Worm (Caenorhabditis elegans) whole organism, L4 larva: ENCODE data around the gene catp-4.
A peak's percentile ranks its signal among the peaks of the same experiment; 100 is the strongest.

Source experiments
- D1046.2 ChIP-seq: fragments of 200-800 bp; sonication (Bioruptor generic); IDR thresholded peaks from 2 replicates; pipeline ENCODE4 v1.3.6; 2022; ENCODE audit warnings: missing genetic modification characterization, missing compliant biosample characterization
- F10B5.3 ChIP-seq: sonication (generic microtip); optimal IDR thresholded peaks from 2 replicates; lab custom pipeline; 2016; ENCODE audit warnings: mild to moderate bottlenecking, missing genetic modification characterization, missing compliant biosample characterization
- F37D6.2 ChIP-seq: sonication (generic microtip); optimal IDR thresholded peaks from 2 replicates; lab custom pipeline; 2016; ENCODE audit warnings: mild to moderate bottlenecking, missing genetic modification characterization, missing compliant biosample characterization
- R02D3.7 ChIP-seq: fragments of 150-350 bp; sonication (generic microtip); optimal IDR thresholded peaks from 3 replicates; lab custom pipeline; 2014; ENCODE audit warnings: missing biosample characterization, missing genetic modification characterization
- T20F7.1 ChIP-seq: fragments of 200-800 bp; sonication (Bioruptor generic); optimal IDR thresholded peaks from 2 replicates; lab custom pipeline; 2018; ENCODE audit warnings: mild to moderate bottlenecking, missing genetic modification characterization, missing compliant biosample characterization
- Y105C5A.15 ChIP-seq: fragments of 200-800 bp; sonication (Bioruptor generic); IDR thresholded peaks from 2 replicates; pipeline ENCODE4 v1.3.6; 2022; ENCODE audit warnings: missing genetic modification characterization, missing compliant biosample characterization
- Y75B8A.6 ChIP-seq: fragments of 200-800 bp; sonication (Bioruptor generic); IDR thresholded peaks from 2 replicates; pipeline ENCODE4 v1.3.6; 2022; ENCODE audit warnings: missing genetic modification reagents, missing genetic modification characterization, missing compliant biosample characterization
- aha-1 ChIP-seq: fragments of 150-350 bp; peaks from one replicate; lab custom pipeline; 2014; ENCODE audit warnings: missing biosample characterization, missing genetic modification characterization
- ama-1 ChIP-seq: fragments of 150-350 bp; optimal IDR thresholded peaks from 2 replicates; lab custom pipeline; 2014; ENCODE audit warnings: inconsistent platforms, mixed read lengths
- arid-1 ChIP-seq: fragments of 200-800 bp; sonication (Bioruptor generic); conservative IDR thresholded peaks from 2 replicates; pipeline ENCODE4 v1.3.6; 2022; ENCODE audit warnings: missing genetic modification reagents, missing genetic modification characterization, missing compliant biosample characterization
- ceh-44 ChIP-seq: fragments of 200-800 bp; sonication (Bioruptor generic); IDR thresholded peaks from 2 replicates; pipeline ENCODE4 v1.3.6; 2022; ENCODE audit warnings: missing genetic modification reagents, missing genetic modification characterization, missing compliant biosample characterization
- ces-1 ChIP-seq: fragments of 150-350 bp; sonication (generic microtip); optimal IDR thresholded peaks from 4 replicates; lab custom pipeline; 2014; ENCODE audit warnings: missing biosample characterization, missing genetic modification reagents, missing genetic modification characterization
- cey-2 ChIP-seq: sonication (generic microtip); optimal IDR thresholded peaks from 3 replicates; lab custom pipeline; 2017; ENCODE audit warnings: missing genetic modification characterization, mild to moderate bottlenecking, missing compliant biosample characterization, antibody characterized with exemption, borderline replicate concordance; ENCODE audit not compliant: insufficient read depth
- ctbp-1 ChIP-seq: fragments of 200-800 bp; sonication (Bioruptor generic); IDR thresholded peaks from 2 replicates; pipeline ENCODE4 v1.3.6; 2022; ENCODE audit warnings: missing genetic modification reagents, missing genetic modification characterization, missing compliant biosample characterization
- daf-16 ChIP-seq, 3 experiments: sonication (generic microtip); optimal IDR thresholded peaks; 2 replicates each; lab custom pipeline; 2016 to 2017; ENCODE audit warnings: missing genetic modification characterization in 3 of 3, missing genetic modification reagents in 3 of 3, mild to moderate bottlenecking in 2 of 3, missing compliant biosample characterization in 2 of 3, missing biosample characterization in 1 of 3, moderate library complexity in 1 of 3
- daf-8 ChIP-seq: fragments of 200-800 bp; sonication (Bioruptor generic); IDR thresholded peaks from 2 replicates; pipeline ENCODE4 v1.3.6; 2022; ENCODE audit warnings: missing genetic modification characterization, missing compliant biosample characterization
- dpl-1 ChIP-seq: fragments of 150-350 bp; optimal IDR thresholded peaks from 2 replicates; lab custom pipeline; 2014; ENCODE audit warnings: missing biosample characterization, missing genetic modification reagents, missing genetic modification characterization
- egl-43 ChIP-seq: fragments of 200-800 bp; sonication (Bioruptor generic); IDR thresholded peaks from 2 replicates; pipeline ENCODE4 v1.3.6; 2022; ENCODE audit warnings: missing genetic modification reagents, missing genetic modification characterization, missing compliant biosample characterization
- gei-8 ChIP-seq: fragments of 200-800 bp; sonication (Bioruptor generic); optimal IDR thresholded peaks from 2 replicates; lab custom pipeline; 2018; ENCODE audit warnings: mild to moderate bottlenecking, missing genetic modification characterization, missing compliant biosample characterization
- hlh-11 ChIP-seq: fragments of 200-800 bp; sonication (Bioruptor generic); optimal IDR thresholded peaks from 2 replicates; lab custom pipeline; 2018; ENCODE audit warnings: mild to moderate bottlenecking, missing genetic modification characterization, missing compliant biosample characterization
- jun-1 ChIP-seq: fragments of 150-350 bp; optimal IDR thresholded peaks from 2 replicates; lab custom pipeline; 2014; ENCODE audit warnings: missing biosample characterization, missing genetic modification reagents, missing genetic modification characterization
- lim-7 ChIP-seq: fragments of 200-800 bp; sonication (Bioruptor generic); IDR thresholded peaks from 2 replicates; pipeline ENCODE4 v1.3.6; 2022; ENCODE audit warnings: missing genetic modification characterization, missing compliant biosample characterization
- lin-15B ChIP-seq: fragments of 150-350 bp; sonication (generic microtip); optimal IDR thresholded peaks from 3 replicates; lab custom pipeline; 2014; ENCODE audit warnings: missing biosample characterization, missing genetic modification characterization
- lin-29 ChIP-seq: fragments of 200-800 bp; sonication (Bioruptor generic); IDR thresholded peaks from 2 replicates; pipeline ENCODE4 v1.3.6; 2022; ENCODE audit warnings: missing genetic modification reagents, missing genetic modification characterization, missing compliant biosample characterization
- lir-3 ChIP-seq: sonication (generic microtip); optimal IDR thresholded peaks from 2 replicates; lab custom pipeline; 2016; ENCODE audit warnings: mild to moderate bottlenecking, missing genetic modification characterization, missing compliant biosample characterization
- lsy-2 ChIP-seq, 2 experiments: fragments of 150-350 bp in 1 of 2; sonication (generic microtip) in 1 of 2; optimal IDR thresholded peaks; 2 replicates each; lab custom pipeline; 2014 to 2017; ENCODE audit warnings: missing biosample characterization in 2 of 2, missing genetic modification characterization in 2 of 2
- madf-5 ChIP-seq, 2 experiments: fragments of 200-800 bp; sonication (Bioruptor generic); IDR thresholded peaks; 2 replicates each; pipeline ENCODE4 v1.3.6; 2022; ENCODE audit warnings: missing compliant biosample characterization in 2 of 2, missing genetic modification characterization in 2 of 2
- mep-1 ChIP-seq: fragments of 150-350 bp; sonication (generic microtip); optimal IDR thresholded peaks from 3 replicates; lab custom pipeline; 2014; ENCODE audit warnings: missing biosample characterization, missing genetic modification characterization
- mes-2 ChIP-seq: sonication (generic microtip); optimal IDR thresholded peaks from 2 replicates; lab custom pipeline; 2016; ENCODE audit warnings: missing genotype, mild to moderate bottlenecking, missing genetic modification characterization, missing compliant biosample characterization; ENCODE audit not compliant: poor library complexity, severe bottlenecking
- mxl-3 ChIP-seq: fragments of 200-800 bp; sonication (Bioruptor generic); optimal IDR thresholded peaks from 2 replicates; lab custom pipeline; 2018; ENCODE audit warnings: mild to moderate bottlenecking, missing genetic modification characterization, missing compliant biosample characterization
- nhr-111 ChIP-seq: fragments of 200-800 bp; sonication (Bioruptor generic); optimal IDR thresholded peaks from 2 replicates; lab custom pipeline; 2018; ENCODE audit warnings: mild to moderate bottlenecking, missing genetic modification characterization, missing compliant biosample characterization
- nhr-237 ChIP-seq: sonication (generic microtip); optimal IDR thresholded peaks from 2 replicates; lab custom pipeline; 2017; ENCODE audit warnings: missing biosample characterization, missing genetic modification characterization
- nhr-25 ChIP-seq: sonication (generic microtip); optimal IDR thresholded peaks from 2 replicates; lab custom pipeline; 2017; ENCODE audit warnings: missing genetic modification characterization, mild to moderate bottlenecking, missing compliant biosample characterization, antibody characterized with exemption, moderate library complexity, borderline replicate concordance; ENCODE audit not compliant: insufficient read depth
- nhr-28 ChIP-seq: fragments of 150-350 bp; optimal IDR thresholded peaks from 2 replicates; lab custom pipeline; 2014; ENCODE audit warnings: missing biosample characterization, missing genetic modification characterization
- nhr-76 ChIP-seq: fragments of 150-350 bp; optimal IDR thresholded peaks from 2 replicates; lab custom pipeline; 2014; ENCODE audit warnings: missing biosample characterization, missing genetic modification characterization
- php-3 ChIP-seq: fragments of 200-800 bp; sonication (Bioruptor generic); IDR thresholded peaks from 2 replicates; pipeline ENCODE4 v1.3.6; 2022; ENCODE audit warnings: missing genetic modification reagents, missing genetic modification characterization, missing compliant biosample characterization
- rbr-2 ChIP-seq: sonication (generic microtip); optimal IDR thresholded peaks from 2 replicates; lab custom pipeline; 2016; ENCODE audit warnings: missing genotype, missing genetic modification characterization, missing compliant biosample characterization
- sdz-12 ChIP-seq: fragments of 200-800 bp; sonication (Bioruptor generic); optimal IDR thresholded peaks from 2 replicates; lab custom pipeline; 2018; ENCODE audit warnings: mild to moderate bottlenecking, missing genetic modification characterization, missing compliant biosample characterization
- snpc-4 ChIP-seq: fragments of 150-350 bp; optimal IDR thresholded peaks from 2 replicates; lab custom pipeline; 2014; ENCODE audit warnings: missing biosample characterization, missing genetic modification characterization
- spr-1 ChIP-seq: sonication (generic microtip); optimal IDR thresholded peaks from 2 replicates; lab custom pipeline; 2016; ENCODE audit warnings: mild to moderate bottlenecking, missing genetic modification characterization, missing compliant biosample characterization
- spr-3 ChIP-seq: fragments of 200-800 bp; sonication (Bioruptor generic); optimal IDR thresholded peaks from 2 replicates; lab custom pipeline; 2018; ENCODE audit warnings: mild to moderate bottlenecking, missing genetic modification characterization, missing compliant biosample characterization
- zfp-3 ChIP-seq: fragments of 200-800 bp; sonication (Bioruptor generic); conservative IDR thresholded peaks from 2 replicates; pipeline ENCODE4 v1.3.6; 2022; ENCODE audit warnings: missing genetic modification reagents, missing genetic modification characterization, missing compliant biosample characterization
- zip-11 ChIP-seq: fragments of 200-800 bp; sonication (Bioruptor generic); IDR thresholded peaks from 2 replicates; pipeline ENCODE4 v1.3.6; 2022; ENCODE audit warnings: missing genetic modification characterization, missing compliant biosample characterization
- ztf-7 ChIP-seq: fragments of 150-350 bp; optimal IDR thresholded peaks from 2 replicates; lab custom pipeline; 2014; ENCODE audit warnings: missing biosample characterization, missing genetic modification characterization

catp-4 gene

DNA sequence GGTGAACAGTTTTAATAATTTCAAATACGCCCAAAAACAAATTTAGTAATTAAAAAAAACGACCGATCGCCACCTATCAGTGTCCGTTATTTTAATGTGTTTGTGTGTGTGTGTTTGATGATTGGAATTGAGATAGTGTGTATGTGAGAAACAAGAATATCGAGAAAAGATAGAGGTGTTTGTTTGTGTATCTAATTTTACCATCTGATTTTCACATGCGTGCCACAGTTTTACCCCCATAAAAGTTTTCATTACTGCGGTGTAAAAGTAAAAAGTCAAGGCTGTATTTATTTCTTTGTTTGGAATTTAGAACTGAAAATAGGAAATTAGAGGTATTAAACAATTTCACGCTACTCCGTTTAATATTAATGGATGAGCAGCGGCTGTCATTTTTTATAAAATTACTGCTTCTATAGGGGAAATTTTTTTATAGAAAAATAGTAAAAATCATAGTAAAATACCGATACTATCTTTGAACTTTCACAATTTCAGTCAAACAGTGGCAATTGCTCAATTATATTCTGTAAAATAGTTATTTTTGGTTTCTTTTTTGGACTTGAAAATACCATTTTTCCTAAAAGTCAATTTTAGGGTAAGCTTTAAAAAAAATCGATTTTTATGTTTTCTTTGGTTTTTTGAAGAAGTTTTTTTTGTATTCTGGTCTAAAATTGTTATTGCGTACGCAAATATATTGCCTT, 6.7 kb downstream of the catp-4 start (continued):
- TF ChIP-seq R02D3.7 (tag; lab: Kevin White, UChicago) (no peak), daf-16 (GFP tag; optimal IDR thresholded peaks at IDR 0.05; lab: Kevin White, UChicago) (no peak), daf-16 (tag; optimal IDR thresholded peaks at IDR 0.05; lab: Kevin White, UChicago) (peak; percentile 71), nhr-28 (tag; lab: Kevin White, UChicago) (peak; percentile 85), lin-15B (no peak), Y105C5A.15 (GFP tag; lab: Robert Waterston, UW) (no peak), mep-1 (peak; percentile 14), mxl-3 (GFP tag; lab: Kevin White, UChicago) (peak; percentile 28), spr-3 (no peak)

ce11 chrII:14600852-14601313, 7.5 kb downstream of the catp-4 start, which contains the start of gene tps-2:
Gene tps-2 (plus strand): TSS chrII:14600902.
- TF ChIP-seq nhr-25 = no peak
- TF ChIP-seq egl-43 = no peak
- TF ChIP-seq ceh-44 = no peak
- TF ChIP-seq lsy-2 (tag; optimal IDR thresholded peaks at IDR 0.05; lab: Kevin White, UChicago) = peak in 1 of 2 experiments; percentile 18
- no peak for TF ChIP-seq dpl-1 (GFP tag; lab: Kevin White, UChicago)
- peak; percentile 0 for TF ChIP-seq T20F7.1
- TF ChIP-seq mep-1 = peak; percentile 9
- peak; percentile 28 for TF ChIP-seq sdz-12 (GFP tag; lab: Kevin White, UChicago)
- peak; percentile 96 for TF ChIP-seq aha-1
- TF ChIP-seq ctbp-1 (GFP tag; lab: Robert Waterston, UW) = peak; percentile 29; the same call in 1 of the 2 replicates
- no peak for TF ChIP-seq daf-8
- TF ChIP-seq hlh-11 = no peak
- peak; percentile 5; the same call in 1 of the 2 replicates for TF ChIP-seq Y75B8A.6 (GFP tag; lab: Robert Waterston, UW)
- peak; percentile 12; the same call in 1 of the 2 replicates for TF ChIP-seq arid-1
- TF ChIP-seq Y105C5A.15 (GFP tag; lab: Robert Waterston, UW) = 0 out of 2 replicates have a peak, but pooled peaks have one; percentile 28

DNA sequence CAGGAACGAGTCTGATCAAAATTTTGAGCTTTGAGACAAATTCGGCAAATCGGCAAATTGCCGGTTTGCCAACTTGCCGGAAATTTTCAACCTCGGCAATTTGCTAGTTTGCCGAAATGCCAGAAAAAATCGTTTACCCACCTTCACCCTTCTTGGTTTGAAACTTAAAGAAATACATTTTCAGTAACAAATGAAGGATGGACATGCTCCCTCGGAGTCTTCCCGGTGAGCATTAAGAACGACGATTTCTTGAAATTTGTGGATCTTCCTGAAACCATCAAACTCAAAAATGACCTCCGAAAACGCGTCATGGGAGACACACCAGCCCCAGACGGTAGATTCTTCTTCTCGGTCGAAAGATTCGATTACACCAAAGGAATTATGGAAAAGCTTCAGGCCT, 9.4 kb downstream of the catp-4 start:
- TF ChIP-seq php-3 (0 out of 2 replicates have a peak, but pooled peaks have one; percentile 27), nhr-111 (GFP tag; lab: Kevin White, UChicago) (no peak), ztf-7 (tag; lab: Kevin White, UChicago) (no peak), rbr-2 (tag; lab: Kevin White, UChicago) (no peak), R02D3.7 (tag; lab: Kevin White, UChicago) (no peak), ama-1 (peak; percentile 34), nhr-25 (no peak), F37D6.2 (no peak), ces-1 (GFP tag; lab: Kevin White, UChicago) (no peak), madf-5 (GFP tag; IDR thresholded peaks at IDR 0.05; lab: Robert Waterston, UW) (no peak), aha-1 (peak; percentile 96)

DNA sequence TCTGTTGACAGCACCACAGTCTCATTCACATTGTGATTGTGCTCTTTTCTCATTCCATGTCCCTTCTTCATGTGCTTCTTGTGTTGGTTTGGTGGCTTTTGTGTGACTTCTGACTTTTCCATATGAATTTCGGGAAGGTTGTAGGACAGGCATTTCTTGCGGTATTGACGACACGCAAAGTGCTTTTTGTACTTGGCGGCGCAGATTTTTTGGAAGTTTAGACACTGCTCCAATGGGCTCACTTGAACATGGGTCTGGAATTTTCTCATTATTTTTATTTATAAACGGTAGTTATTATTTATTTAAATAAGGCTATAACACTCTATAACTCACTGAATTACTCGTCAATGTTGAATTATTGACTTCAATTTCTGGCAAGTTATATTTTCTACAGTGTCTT, 10.9 kb downstream of the catp-4 start:
- TF ChIP-seq daf-16 (GFP tag; optimal IDR thresholded peaks at IDR 0.05; lab: Kevin White, UChicago) = no peak
- peak; percentile 50 for TF ChIP-seq daf-16 (tag; optimal IDR thresholded peaks at IDR 0.05; lab: Kevin White, UChicago)
- no peak for TF ChIP-seq snpc-4 (tag; lab: Kevin White, UChicago)
- TF ChIP-seq zip-11 (GFP tag; lab: Robert Waterston, UW) = no peak
- no peak for TF ChIP-seq gei-8 (GFP tag; lab: Kevin White, UChicago)
- TF ChIP-seq mes-2 (tag; lab: Kevin White, UChicago) = no peak
- no peak for TF ChIP-seq cey-2
- TF ChIP-seq F10B5.3 (tag; lab: Kevin White, UChicago) = no peak
- no peak for TF ChIP-seq zfp-3 (GFP tag; lab: Robert Waterston, UW)
- no peak for TF ChIP-seq lir-3 (tag; lab: Kevin White, UChicago)
- 0 out of 2 replicates have a peak, but pooled peaks have one; percentile 39 for TF ChIP-seq Y75B8A.6 (GFP tag; lab: Robert Waterston, UW)
- no peak for TF ChIP-seq madf-5 (GFP tag; IDR thresholded peaks at IDR 0.05; lab: Robert Waterston, UW)
- TF ChIP-seq jun-1 (tag; lab: Kevin White, UChicago) = no peak
- TF ChIP-seq nhr-111 (GFP tag; lab: Kevin White, UChicago) = no peak
- TF ChIP-seq nhr-76 (tag; lab: Kevin White, UChicago) = no peak
- TF ChIP-seq lin-29 (GFP tag; lab: Robert Waterston, UW) = no peak
- TF ChIP-seq lim-7 (GFP tag; lab: Robert Waterston, UW) = no peak
- TF ChIP-seq nhr-237 (tag; lab: Kevin White, UChicago) = no peak
- no peak for TF ChIP-seq dpl-1 (GFP tag; lab: Kevin White, UChicago)
- no peak for TF ChIP-seq spr-1 (tag; lab: Kevin White, UChicago)
- TF ChIP-seq php-3 = peak; percentile 52; the same call in 1 of the 2 replicates
- no peak for TF ChIP-seq D1046.2 (GFP tag; lab: Robert Waterston, UW)
